Worm (Caenorhabditis elegans): Measurements from ENCODE around the gene hum-5.

ce11 chrIII:4068120-4068519 lies 31.5 kb upstream of the hum-5 start:
- TF ChIP-seq ama-1 (optimal IDR thresholded peaks at IDR 0.05) (no peak), hmg-4 (GFP tag; optimal IDR thresholded peaks at IDR 0.05) (no peak)

All from whole organism, early embryonic.